Worm (Caenorhabditis elegans) whole organism, young adult: ENCODE data around the gene glb-2.

Experiments
- B0035.1 ChIP-seq: sonication (generic microtip); optimal IDR thresholded peaks from 2 replicates; lab custom pipeline; 2016; ENCODE audit warnings: missing genetic modification characterization, mild to moderate bottlenecking, missing compliant biosample characterization, missing genotype, missing genetic modification reagents
- B0261.1 ChIP-seq: sonication (generic microtip); optimal IDR thresholded peaks from 2 replicates; lab custom pipeline; 2016; ENCODE audit warnings: mild to moderate bottlenecking, missing genetic modification characterization, moderate library complexity, missing compliant biosample characterization
- F10E7.11 ChIP-seq: sonication (generic microtip); optimal IDR thresholded peaks from 2 replicates; lab custom pipeline; 2017; ENCODE audit warnings: mild to moderate bottlenecking, missing genetic modification characterization, moderate library complexity, missing compliant biosample characterization
- F23B12.7 ChIP-seq: sonication (generic microtip); optimal IDR thresholded peaks from 2 replicates; lab custom pipeline; 2017; ENCODE audit warnings: missing genetic modification characterization, mild to moderate bottlenecking, missing compliant biosample characterization, antibody characterized with exemption, moderate library complexity; ENCODE audit not compliant: insufficient read depth
- F33H1.4 ChIP-seq: fragments of 200-800 bp; sonication (Bioruptor generic); IDR thresholded peaks from 2 replicates; pipeline ENCODE4 v1.3.6; 2022; ENCODE audit warnings: missing genetic modification reagents, missing genetic modification characterization, missing compliant biosample characterization
- F39B2.1 ChIP-seq: fragments of 200-800 bp; sonication (Bioruptor generic); IDR thresholded peaks from 2 replicates; pipeline ENCODE4 v1.3.6; 2022; ENCODE audit warnings: missing genetic modification reagents, missing genetic modification characterization, missing compliant biosample characterization
- K11D2.4 ChIP-seq: fragments of 200-800 bp; sonication (Bioruptor generic); IDR thresholded peaks from 2 replicates; pipeline ENCODE4 v1.3.6; 2022; ENCODE audit warnings: missing genetic modification reagents, missing genetic modification characterization, missing compliant biosample characterization
- K12H6.12 ChIP-seq: fragments of 200-800 bp; sonication (Bioruptor generic); optimal IDR thresholded peaks from 2 replicates; lab custom pipeline; 2018; ENCODE audit warnings: mild to moderate bottlenecking, missing genetic modification characterization, missing compliant biosample characterization
- Y53F4B.3 ChIP-seq: fragments of 200-800 bp; sonication (Bioruptor generic); IDR thresholded peaks from 2 replicates; pipeline ENCODE4 v1.3.6; 2022; ENCODE audit warnings: missing genetic modification reagents, missing genetic modification characterization, missing compliant biosample characterization
- Y53G8AR.9 ChIP-seq: fragments of 200-800 bp; sonication (Bioruptor generic); conservative IDR thresholded peaks from 2 replicates; pipeline ENCODE4 v1.3.6; 2022; ENCODE audit warnings: missing genetic modification reagents, missing genetic modification characterization, missing compliant biosample characterization
- Y56A3A.18 ChIP-seq: fragments of 200-800 bp; sonication (Bioruptor generic); IDR thresholded peaks from 2 replicates; pipeline ENCODE4 v1.3.6; 2022; ENCODE audit warnings: missing genetic modification reagents, missing genetic modification characterization, missing compliant biosample characterization
- Y95B8A.8 ChIP-seq: fragments of 200-800 bp; sonication (Bioruptor generic); IDR thresholded peaks from 2 replicates; pipeline ENCODE4 v1.3.6; 2022; ENCODE audit warnings: missing genetic modification reagents, missing genetic modification characterization, missing compliant biosample characterization
- akir-1 ChIP-seq: fragments of 200-800 bp; sonication (Bioruptor generic); optimal IDR thresholded peaks from 2 replicates; lab custom pipeline; 2018; ENCODE audit warnings: mild to moderate bottlenecking, missing genetic modification characterization, moderate library complexity, missing compliant biosample characterization
- aptf-3 ChIP-seq: fragments of 200-800 bp; sonication (Bioruptor generic); IDR thresholded peaks from 2 replicates; pipeline ENCODE4 v1.3.6; 2022; ENCODE audit warnings: missing genetic modification characterization, missing compliant biosample characterization
- atf-7 ChIP-seq: sonication (generic microtip); optimal IDR thresholded peaks from 2 replicates; lab custom pipeline; 2017; ENCODE audit warnings: mild to moderate bottlenecking, missing genetic modification characterization, missing compliant biosample characterization
- athp-1 ChIP-seq: sonication (generic microtip); optimal IDR thresholded peaks from 2 replicates; lab custom pipeline; 2017; ENCODE audit warnings: mild to moderate bottlenecking, missing genetic modification characterization, missing compliant biosample characterization
- attf-6 ChIP-seq: fragments of 200-800 bp; sonication (Bioruptor generic); IDR thresholded peaks from 2 replicates; pipeline ENCODE4 v1.3.6; 2022; ENCODE audit warnings: missing genetic modification reagents, missing genetic modification characterization, missing compliant biosample characterization
- bed-2 ChIP-seq: fragments of 200-800 bp; sonication (Bioruptor generic); IDR thresholded peaks from 2 replicates; pipeline ENCODE4 v1.3.6; 2022; ENCODE audit warnings: missing genetic modification reagents, missing genetic modification characterization, missing compliant biosample characterization
- ccch-3 ChIP-seq: fragments of 200-800 bp; sonication (Bioruptor generic); optimal IDR thresholded peaks from 2 replicates; lab custom pipeline; 2018; ENCODE audit warnings: mild to moderate bottlenecking, missing genetic modification characterization, missing compliant biosample characterization
- cebp-2 ChIP-seq: fragments of 200-800 bp; sonication (Bioruptor generic); IDR thresholded peaks from 2 replicates; pipeline ENCODE4 v1.3.6; 2022; ENCODE audit warnings: missing genetic modification characterization, missing compliant biosample characterization
- ceh-58 ChIP-seq: fragments of 200-800 bp; sonication (Bioruptor generic); IDR thresholded peaks from 2 replicates; pipeline ENCODE4 v1.3.6; 2022; ENCODE audit warnings: missing genetic modification characterization, missing compliant biosample characterization
- ceh-79 ChIP-seq: sonication (generic microtip); optimal IDR thresholded peaks from 2 replicates; lab custom pipeline; 2017; ENCODE audit warnings: mild to moderate bottlenecking, missing genetic modification characterization, missing compliant biosample characterization
- ceh-91 ChIP-seq: fragments of 200-800 bp; sonication (Bioruptor generic); IDR thresholded peaks from 2 replicates; pipeline ENCODE4 v1.3.6; 2022; ENCODE audit warnings: missing genetic modification reagents, missing genetic modification characterization, missing compliant biosample characterization
- dox-1 ChIP-seq: fragments of 200-800 bp; sonication (Bioruptor generic); IDR thresholded peaks from 2 replicates; pipeline ENCODE4 v1.3.6; 2022; ENCODE audit warnings: missing genetic modification reagents, missing genetic modification characterization, missing compliant biosample characterization
- dpl-1 ChIP-seq: fragments of 150-350 bp; optimal IDR thresholded peaks from 2 replicates; lab custom pipeline; 2014; ENCODE audit warnings: missing biosample characterization, missing genetic modification reagents, missing genetic modification characterization
- ekl-4 ChIP-seq: fragments of 200-800 bp; sonication (Bioruptor generic); IDR thresholded peaks from 2 replicates; pipeline ENCODE4 v1.3.6; 2022; ENCODE audit warnings: missing genetic modification reagents, missing genetic modification characterization, missing compliant biosample characterization
- ets-4 ChIP-seq: fragments of 200-800 bp; sonication (Bioruptor generic); optimal IDR thresholded peaks from 2 replicates; lab custom pipeline; 2018; ENCODE audit warnings: mild to moderate bottlenecking, missing genetic modification characterization, missing compliant biosample characterization
- fkh-3 ChIP-seq: sonication (generic microtip); optimal IDR thresholded peaks from 2 replicates; lab custom pipeline; 2016; ENCODE audit warnings: mild to moderate bottlenecking, missing genetic modification characterization, missing compliant biosample characterization
- hlh-12 ChIP-seq: sonication (generic microtip); optimal IDR thresholded peaks from 2 replicates; lab custom pipeline; 2016; ENCODE audit warnings: missing genetic modification characterization, missing compliant biosample characterization
- lin-54 ChIP-seq: fragments of 200-800 bp; sonication (Bioruptor generic); optimal IDR thresholded peaks from 2 replicates; lab custom pipeline; 2018; ENCODE audit warnings: mild to moderate bottlenecking, missing genetic modification characterization, missing compliant biosample characterization
- madf-10 ChIP-seq: sonication (generic microtip); optimal IDR thresholded peaks from 2 replicates; lab custom pipeline; 2016; ENCODE audit warnings: mild to moderate bottlenecking, missing genetic modification characterization, missing compliant biosample characterization
- madf-3 ChIP-seq: fragments of 200-800 bp; sonication (Bioruptor generic); IDR thresholded peaks from 2 replicates; pipeline ENCODE4 v1.3.6; 2022; ENCODE audit warnings: missing genetic modification reagents, missing genetic modification characterization, missing compliant biosample characterization
- madf-6 ChIP-seq: fragments of 200-800 bp; sonication (Bioruptor generic); IDR thresholded peaks from 2 replicates; pipeline ENCODE4 v1.3.6; 2022; ENCODE audit warnings: missing genetic modification reagents, missing genetic modification characterization, missing compliant biosample characterization
- nfya-1 ChIP-seq: sonication (generic microtip); optimal IDR thresholded peaks from 2 replicates; lab custom pipeline; 2017; ENCODE audit warnings: antibody characterized with exemption, missing compliant biosample characterization, missing genetic modification characterization, borderline replicate concordance; ENCODE audit not compliant: insufficient read depth
- nfyb-1 ChIP-seq: fragments of 200-800 bp; sonication (Bioruptor generic); IDR thresholded peaks from 2 replicates; pipeline ENCODE4 v1.3.6; 2022; ENCODE audit warnings: missing genetic modification reagents, missing genetic modification characterization, missing compliant biosample characterization
- nhr-27 ChIP-seq: fragments of 200-800 bp; sonication (Bioruptor generic); optimal IDR thresholded peaks from 2 replicates; lab custom pipeline; 2018; ENCODE audit warnings: mild to moderate bottlenecking, missing genetic modification characterization, moderate library complexity, missing compliant biosample characterization
- rec-8 ChIP-seq, 2 experiments: sonication (generic microtip); optimal IDR thresholded peaks; 2 replicates each; lab custom pipeline; 2016; ENCODE audit warnings: mild to moderate bottlenecking in 2 of 2, missing genetic modification characterization in 2 of 2, missing genetic modification reagents in 2 of 2, missing genotype in 2 of 2, missing biosample characterization in 1 of 2, missing compliant biosample characterization in 1 of 2, moderate library complexity in 1 of 2
- snpc-1.3 ChIP-seq: sonication (generic microtip); optimal IDR thresholded peaks from 2 replicates; lab custom pipeline; 2017; ENCODE audit warnings: missing genetic modification characterization, mild to moderate bottlenecking, missing compliant biosample characterization, antibody characterized with exemption, moderate library complexity, missing genotype, missing genetic modification reagents; ENCODE audit not compliant: insufficient read depth
- snpc-4 ChIP-seq, 5 experiments: fragments of 150-350 bp in 1 of 5; sonication (generic microtip) in 4 of 5; optimal IDR thresholded peaks; 2 replicates each; lab custom pipeline; 2014 to 2018; ENCODE audit warnings: missing genetic modification characterization in 5 of 5, missing biosample characterization in 3 of 5, antibody characterized with exemption in 2 of 5, mild to moderate bottlenecking in 2 of 5, missing compliant biosample characterization in 2 of 5, missing genotype in 2 of 5, moderate library complexity in 2 of 5, missing genetic modification reagents in 1 of 5
- somi-1 ChIP-seq: fragments of 200-800 bp; sonication (Bioruptor generic); optimal IDR thresholded peaks from 2 replicates; lab custom pipeline; 2018; ENCODE audit warnings: mild to moderate bottlenecking, missing genetic modification characterization, missing compliant biosample characterization
- zfh-2 ChIP-seq: fragments of 200-800 bp; sonication (Bioruptor generic); conservative IDR thresholded peaks from 2 replicates; pipeline ENCODE4 v1.3.6; 2022; ENCODE audit warnings: missing genetic modification reagents, missing genetic modification characterization, missing compliant biosample characterization
- zim-3 ChIP-seq: sonication (generic microtip); optimal IDR thresholded peaks from 2 replicates; lab custom pipeline; 2017; ENCODE audit warnings: mild to moderate bottlenecking, missing genetic modification characterization, moderate library complexity, missing compliant biosample characterization
- ztf-18 ChIP-seq: sonication (generic microtip); optimal IDR thresholded peaks from 2 replicates; lab custom pipeline; 2016; ENCODE audit warnings: missing genotype, mild to moderate bottlenecking, missing genetic modification characterization, missing compliant biosample characterization
- ztf-22 ChIP-seq: fragments of 200-800 bp; sonication (Bioruptor generic); optimal IDR thresholded peaks from 2 replicates; lab custom pipeline; 2018; ENCODE audit warnings: mild to moderate bottlenecking, missing genetic modification characterization, moderate library complexity, missing compliant biosample characterization
- ztf-25 ChIP-seq: fragments of 200-800 bp; sonication (Bioruptor generic); IDR thresholded peaks from 2 replicates; pipeline ENCODE4 v1.3.6; 2022; ENCODE audit warnings: missing genetic modification reagents, missing genetic modification characterization, missing compliant biosample characterization
- ztf-26 ChIP-seq: sonication (generic microtip); optimal IDR thresholded peaks from 2 replicates; lab custom pipeline; 2017; ENCODE audit warnings: missing genetic modification characterization, missing compliant biosample characterization
- ztf-28 ChIP-seq: fragments of 200-800 bp; sonication (Bioruptor generic); IDR thresholded peaks from 2 replicates; pipeline ENCODE4 v1.3.6; 2022; ENCODE audit warnings: missing genetic modification reagents, missing genetic modification characterization, missing compliant biosample characterization
- ztf-3 ChIP-seq: fragments of 200-800 bp; sonication (Bioruptor generic); optimal IDR thresholded peaks from 2 replicates; lab custom pipeline; 2018; ENCODE audit warnings: mild to moderate bottlenecking, missing genetic modification characterization, missing compliant biosample characterization

The glb-2 gene

DNA sequence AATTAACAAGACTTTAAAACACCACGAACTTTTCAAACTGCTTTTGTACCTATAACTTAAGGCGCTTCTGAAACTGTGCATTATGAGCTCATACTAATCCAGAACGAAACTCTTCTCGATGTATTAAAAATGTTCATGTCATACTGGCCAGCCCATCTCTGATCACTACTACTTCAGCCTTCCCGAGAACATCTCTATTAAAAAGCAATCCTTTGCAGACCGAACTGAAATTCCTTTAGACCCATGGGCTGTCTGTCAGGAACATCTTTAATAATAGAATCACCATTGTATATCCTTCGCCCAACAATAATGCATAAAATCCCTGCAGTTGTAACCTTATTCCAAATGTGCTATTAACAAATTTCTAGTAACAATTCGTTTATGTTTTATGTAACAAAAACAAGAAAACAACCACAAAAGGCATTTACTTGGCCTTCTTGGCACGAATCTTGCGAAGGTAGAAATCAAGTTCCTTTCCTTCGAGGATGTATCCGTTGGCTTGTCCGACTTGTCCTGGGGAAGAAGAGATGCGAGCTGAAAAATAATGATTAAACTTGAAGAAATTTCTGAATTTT is 49.7 kb upstream of the glb-2 start (continued):
- TF ChIP-seq ceh-58 (GFP tag; lab: Robert Waterston, UW) (no peak), F23B12.7 (tag; lab: Kevin White, UChicago) (no peak), attf-6 (peak; percentile 77; the same call in 1 of the 2 replicates), F10E7.11 (tag; lab: Kevin White, UChicago) (no peak), zim-3 (tag; lab: Kevin White, UChicago) (no peak), ztf-3 (GFP tag; lab: Kevin White, UChicago) (no peak), athp-1 (tag; lab: Kevin White, UChicago) (no peak), Y56A3A.18 (no peak), madf-10 (tag; lab: Kevin White, UChicago) (no peak), ets-4 (no peak), hlh-12 (tag; lab: Kevin White, UChicago) (no peak), ceh-79 (tag; lab: Kevin White, UChicago) (no peak), lin-54 (peak; percentile 50), somi-1 (GFP tag; lab: Kevin White, UChicago) (no peak), ztf-25 (GFP tag; lab: Robert Waterston, UW) (no peak), madf-6 (no peak; the same call in none of the 2 replicates), dox-1 (GFP tag; lab: Robert Waterston, UW) (no peak), K12H6.12 (tag; lab: Kevin White, UChicago) (no peak), akir-1 (GFP tag; lab: Kevin White, UChicago) (no peak), ztf-26 (no peak), atf-7 (tag; lab: Kevin White, UChicago) (no peak), nhr-27 (tag; lab: Kevin White, UChicago) (no peak), Y53F4B.3 (GFP tag; lab: Robert Waterston, UW) (no peak), nfya-1 (tag; lab: Kevin White, UChicago) (no peak), B0035.1 (tag; lab: Kevin White, UChicago) (no peak), rec-8 (tag; optimal IDR thresholded peaks at IDR 0.05; lab: Kevin White, UChicago) (no peak), zfh-2 (GFP tag; lab: Robert Waterston, UW) (no peak), F39B2.1 (no peak), K11D2.4 (GFP tag; lab: Robert Waterston, UW) (no peak), cebp-2 (GFP tag; lab: Robert Waterston, UW) (no peak), dpl-1 (GFP tag; lab: Kevin White, UChicago) (no peak), ekl-4 (GFP tag; lab: Robert Waterston, UW) (peak; percentile 71; the same call in 1 of the 2 replicates), snpc-1.3 (tag; lab: Kevin White, UChicago) (no peak), aptf-3 (GFP tag; lab: Robert Waterston, UW) (no peak), fkh-3 (no peak), nfyb-1 (0 out of 2 replicates have a peak, but pooled peaks have one; percentile 28), snpc-4 (GFP tag; optimal IDR thresholded peaks at IDR 0.05; lab: Kevin White, UChicago) (no peak), snpc-4 (tag; optimal IDR thresholded peaks at IDR 0.05; lab: Kevin White, UChicago) (peak in 1 of 4 experiments; percentile 57), Y53G8AR.9 (no peak), ceh-91 (GFP tag; lab: Robert Waterston, UW) (no peak), madf-3 (GFP tag; lab: Robert Waterston, UW) (peak; percentile 6; the same call in 1 of the 2 replicates), B0261.1 (tag; lab: Kevin White, UChicago) (no peak), F33H1.4 (GFP tag; lab: Robert Waterston, UW) (peak; percentile 40), Y95B8A.8 (GFP tag; lab: Robert Waterston, UW) (no peak), ztf-28 (GFP tag; lab: Robert Waterston, UW) (no peak), ccch-3 (GFP tag; lab: Kevin White, UChicago) (no peak), bed-2 (no peak), ztf-18 (tag; lab: Kevin White, UChicago) (no peak), ztf-22 (no peak)
